Fruit fly (Drosophila melanogaster): ENCODE results near the gene Cpsf6.
A peak's percentile ranks its signal among the peaks of the same experiment; 100 is the strongest.

Cpsf6 gene

DNA sequence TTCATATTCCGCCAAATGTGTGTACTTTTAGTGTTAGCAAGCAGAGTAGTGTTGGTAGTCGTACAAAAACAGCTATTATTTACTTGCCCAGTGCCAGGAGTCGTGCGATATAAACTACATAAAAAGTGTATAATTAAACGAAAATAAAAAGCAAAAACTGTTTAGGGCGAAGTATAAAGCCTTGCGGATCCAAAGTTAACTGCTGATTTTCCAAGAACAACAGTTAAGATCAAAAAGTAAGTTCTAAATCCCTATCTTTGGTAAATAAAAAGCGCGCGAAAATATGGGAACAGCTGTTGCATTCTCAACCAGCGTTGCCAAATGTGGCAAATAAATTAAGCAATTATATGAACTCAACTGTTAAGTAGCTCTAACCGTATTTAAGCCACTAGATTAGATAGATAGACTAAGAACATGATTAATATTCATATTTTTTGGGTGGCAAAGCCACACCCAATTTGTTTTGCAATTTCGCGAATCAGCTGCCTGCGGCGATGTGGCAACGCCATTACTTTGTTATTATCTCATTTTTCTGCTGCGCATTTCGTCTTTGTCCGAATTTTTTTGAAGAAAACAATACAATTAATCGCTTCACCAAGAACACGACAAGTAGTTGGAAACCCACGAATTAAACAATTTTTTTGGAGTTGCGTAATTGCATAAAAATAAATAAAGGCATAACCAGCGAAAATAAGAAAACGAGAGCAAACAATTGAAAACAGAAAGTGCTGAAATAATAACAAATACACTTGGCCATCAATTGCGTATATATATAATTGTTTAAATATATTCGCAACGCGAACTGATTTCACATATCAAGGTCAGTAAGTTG is 25.2 kb upstream of the Cpsf6 start, which contains the start of the genes Prim1 and CG7083:
Gene Prim1, plus strand, starts transcription at position 51 of the 832 bp plus-strand sequence.
Gene CG7083, plus strand, starts transcription at position 522 of the 832 bp plus-strand sequence.
- no peak for TF ChIP-seq CG13894 (tag; optimal IDR thresholded peaks at IDR 0.05)
- TF ChIP-seq CG7556 (GFP tag; optimal IDR thresholded peaks at IDR 0.05) = peak; percentile 38
- peak; percentile 43 to 52 for TF ChIP-seq dpn (GFP tag; optimal IDR thresholded peaks at IDR 0.05)
- TF ChIP-seq Blimp-1 (GFP tag; optimal IDR thresholded peaks at IDR 0.05) = peak; percentile 17
- TF ChIP-seq slbo (GFP tag; IDR thresholded peaks at IDR 0.05) = peak; percentile 75
- TF ChIP-seq CG34376 (GFP tag; optimal IDR thresholded peaks at IDR 0.05) = peak; percentile 67
- TF ChIP-seq Hr78 (GFP tag; optimal IDR thresholded peaks at IDR 0.05) = no peak
- peak; percentile 51 for TF ChIP-seq Rfx (GFP tag; IDR thresholded peaks at IDR 0.05)
- TF ChIP-seq NFAT (GFP tag; IDR thresholded peaks at IDR 0.05) = no peak
- TF ChIP-seq CG9727 (GFP tag; optimal IDR thresholded peaks at IDR 0.05) = peak; percentile 66
- peak; percentile 67 for TF ChIP-seq MBD-R2 (GFP tag; IDR thresholded peaks at IDR 0.05)
- TF ChIP-seq CG16779 (GFP tag; IDR thresholded peaks at IDR 0.05) = no peak
- TF ChIP-seq Ada2b (GFP tag; IDR thresholded peaks at IDR 0.05) = peak; percentile 48; the same call in 1 of the 2 replicates
- no peak for TF ChIP-seq CG12071 (GFP tag; optimal IDR thresholded peaks at IDR 0.05)
- TF ChIP-seq Doc3 (GFP tag; IDR thresholded peaks at IDR 0.05; ENCODE audit: partially characterized antibody) = peak; percentile 34; the same call in 1 of the 3 replicates
- 0 out of 2 replicates have a peak, but pooled peaks have one; percentile 20 for TF ChIP-seq sens-2 (GFP tag; IDR thresholded peaks at IDR 0.05)
- TF ChIP-seq mirr (GFP tag; optimal IDR thresholded peaks at IDR 0.05) = peak; percentile 32
- no peak for TF ChIP-seq nau (GFP tag; optimal IDR thresholded peaks at IDR 0.05)
- TF ChIP-seq sob (GFP tag; IDR thresholded peaks at IDR 0.05) = 0 out of 2 replicates have a peak, but pooled peaks have one; percentile 42
- TF ChIP-seq Opbp (GFP tag; IDR thresholded peaks at IDR 0.05; ENCODE audit: partially characterized antibody) = no peak
- TF ChIP-seq CG31388 (GFP tag; optimal IDR thresholded peaks at IDR 0.05) = peak; percentile 7
- no peak for TF ChIP-seq disco-r (GFP tag; optimal IDR thresholded peaks at IDR 0.05)
- TF ChIP-seq CG4617 (GFP tag; optimal IDR thresholded peaks at IDR 0.05; ENCODE audit: borderline replicate concordance) = peak; percentile 84
- peak; percentile 68 for TF ChIP-seq CG30403 (GFP tag; optimal IDR thresholded peaks at IDR 0.05)
- TF ChIP-seq CG16863 (GFP tag; optimal IDR thresholded peaks at IDR 0.05) = peak; percentile 46
- peak; percentile 35 for TF ChIP-seq CG30020 (tag; optimal IDR thresholded peaks at IDR 0.05)
- TF ChIP-seq Max (GFP tag; optimal IDR thresholded peaks at IDR 0.05) = peak; percentile 72
- TF ChIP-seq Trl (optimal IDR thresholded peaks at IDR 0.05) = no peak
- TF ChIP-seq Trl (GFP tag; optimal IDR thresholded peaks at IDR 0.05) = peak; percentile 65
- TF ChIP-seq sug (tag; optimal IDR thresholded peaks at IDR 0.05) = peak; percentile 67
- TF ChIP-seq CG2202 (tag; optimal IDR thresholded peaks at IDR 0.05) = peak; percentile 24
- TF ChIP-seq CG6689 (GFP tag; IDR thresholded peaks at IDR 0.05) = peak; percentile 37; the same call in 1 of the 2 replicates
- peak; percentile 31 for TF ChIP-seq CG7271 (tag; optimal IDR thresholded peaks at IDR 0.05)
- peak; percentile 62 for TF ChIP-seq vvl (GFP tag; IDR thresholded peaks at IDR 0.05)
- TF ChIP-seq CG17186 (GFP tag; optimal IDR thresholded peaks at IDR 0.05) = peak; percentile 81
- TF ChIP-seq ewg (GFP tag; optimal IDR thresholded peaks at IDR 0.05) = peak; percentile 54
- 0 out of 2 replicates have a peak, but pooled peaks have one; percentile 22 for TF ChIP-seq H2.0 (GFP tag; IDR thresholded peaks at IDR 0.05)
- TF ChIP-seq CG17385 (GFP tag; optimal IDR thresholded peaks at IDR 0.05) = peak; percentile 60
- peak; percentile 24 for TF ChIP-seq tup (GFP tag; optimal IDR thresholded peaks at IDR 0.05)
- TF ChIP-seq Hmx (GFP tag; optimal IDR thresholded peaks at IDR 0.05) = no peak
- TF ChIP-seq Fer3 (tag; optimal IDR thresholded peaks at IDR 0.05) = peak; percentile 32
- TF ChIP-seq Taf1 (GFP tag; IDR thresholded peaks at IDR 0.05) = no peak
- TF ChIP-seq CTCF (GFP tag; optimal IDR thresholded peaks at IDR 0.05) = peak; percentile 40
- TF ChIP-seq pnt (GFP tag; optimal IDR thresholded peaks at IDR 0.05) = peak; percentile 33
- peak; percentile 43 for TF ChIP-seq CG9817 (tag; optimal IDR thresholded peaks at IDR 0.05)
- peak; percentile 49 for TF ChIP-seq Hr3 (GFP tag; optimal IDR thresholded peaks at IDR 0.05)
- TF ChIP-seq B-H2 (GFP tag; optimal IDR thresholded peaks at IDR 0.05) = peak; percentile 55
- 0 out of 2 replicates have a peak, but pooled peaks have one; percentile 19 for TF ChIP-seq ttk (GFP tag; IDR thresholded peaks at IDR 0.05)
- TF ChIP-seq sna (GFP tag; IDR thresholded peaks at IDR 0.05; ENCODE audit: partially characterized antibody) = no peak

All from whole organism, embryonic.